Worm (Caenorhabditis elegans): ENCODE measurements around the gene emb-1.

DNA sequence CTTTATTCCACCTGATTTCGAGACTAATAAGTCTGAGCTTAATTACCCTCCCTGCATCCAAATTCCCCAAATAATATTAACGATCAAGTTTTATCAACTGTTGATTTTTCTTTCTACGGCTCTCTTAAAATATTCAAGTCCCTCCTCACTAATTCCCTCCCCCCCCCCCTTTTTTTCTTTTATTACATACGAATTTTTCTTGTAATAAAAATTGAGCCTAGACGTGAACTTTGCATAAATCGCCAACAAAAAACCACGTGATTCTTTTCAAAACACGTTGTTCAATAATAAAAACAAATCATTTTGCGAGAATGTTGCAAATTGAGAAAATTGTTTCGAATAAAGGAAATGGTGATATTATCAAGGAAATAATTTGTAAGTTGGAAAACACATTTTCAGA, 15.2 kb downstream of the emb-1 start, which contains the start of gene K10D2.8:
- TF ChIP-seq elt-3 (tag; optimal IDR thresholded peaks at IDR 0.05) = no peak
- TF ChIP-seq alr-1 (tag; optimal IDR thresholded peaks at IDR 0.05) = no peak
- TF ChIP-seq Y55F3AM.14 (GFP tag; optimal IDR thresholded peaks at IDR 0.05) = no peak
- TF ChIP-seq lin-11 (tag; optimal IDR thresholded peaks at IDR 0.05) = no peak
- TF ChIP-seq lin-13 (GFP tag; optimal IDR thresholded peaks at IDR 0.05) = no peak
- TF ChIP-seq lin-39 (tag; optimal IDR thresholded peaks at IDR 0.05) = no peak
- TF ChIP-seq blmp-1 (tag; optimal IDR thresholded peaks at IDR 0.05; ENCODE audit: insufficient read depth) = no peak
- no peak for TF ChIP-seq ztf-1 (GFP tag; conservative IDR thresholded peaks at IDR 0.05)
- no peak for TF ChIP-seq fos-1 (tag; optimal IDR thresholded peaks at IDR 0.05)
- TF ChIP-seq unc-39 (tag; optimal IDR thresholded peaks at IDR 0.05) = no peak
- TF ChIP-seq ama-1 (optimal IDR thresholded peaks at IDR 0.05) = no peak
- TF ChIP-seq mdl-1 (tag; optimal IDR thresholded peaks at IDR 0.05) = no peak
- no peak for TF ChIP-seq lsy-2 (tag; optimal IDR thresholded peaks at IDR 0.05)

Data from whole organism, L2 larva.